Fruit fly (Drosophila melanogaster) whole organism: ENCODE data around the gene CG9132.

Experiments used
- Dll ChIP-seq: fragments of >200 bp; optimal IDR thresholded peaks from 2 replicates; lab custom pipeline; 2017
- EcR ChIP-seq, 2 experiments: fragments of >200 bp; optimal IDR thresholded peaks; 2 replicates each; lab custom pipeline; 2017; ENCODE audit warnings: missing biosample characterization in 2 of 2, missing genetic modification characterization in 2 of 2, missing genetic modification reagents in 2 of 2
- pan ChIP-seq: fragments of >200 bp; optimal IDR thresholded peaks from 2 replicates; lab custom pipeline; 2017
- psq ChIP-seq: fragments of >200 bp; optimal IDR thresholded peaks from 2 replicates; lab custom pipeline; 2017
- usp ChIP-seq: fragments of >200 bp; optimal IDR thresholded peaks from 2 replicates; lab custom pipeline; 2017; ENCODE audit warnings: missing biosample characterization, missing genetic modification characterization, mixed read lengths

dm6 chrX:16778138-16778672, 22.3 kb downstream of the CG9132 start:
- TF ChIP-seq pan (lab: Kevin White, UChicago): no peak
- no peak for TF ChIP-seq psq (lab: Kevin White, UChicago)
- no peak for TF ChIP-seq Dll (lab: Kevin White, UChicago)
- no peak for TF ChIP-seq EcR (GFP tag; optimal IDR thresholded peaks at IDR 0.05; lab: Kevin White, UChicago)
- no peak for TF ChIP-seq usp (GFP tag; lab: Kevin White, UChicago)
